Fruit fly (Drosophila melanogaster): ENCODE measurements around the gene Or85f.

DNA sequence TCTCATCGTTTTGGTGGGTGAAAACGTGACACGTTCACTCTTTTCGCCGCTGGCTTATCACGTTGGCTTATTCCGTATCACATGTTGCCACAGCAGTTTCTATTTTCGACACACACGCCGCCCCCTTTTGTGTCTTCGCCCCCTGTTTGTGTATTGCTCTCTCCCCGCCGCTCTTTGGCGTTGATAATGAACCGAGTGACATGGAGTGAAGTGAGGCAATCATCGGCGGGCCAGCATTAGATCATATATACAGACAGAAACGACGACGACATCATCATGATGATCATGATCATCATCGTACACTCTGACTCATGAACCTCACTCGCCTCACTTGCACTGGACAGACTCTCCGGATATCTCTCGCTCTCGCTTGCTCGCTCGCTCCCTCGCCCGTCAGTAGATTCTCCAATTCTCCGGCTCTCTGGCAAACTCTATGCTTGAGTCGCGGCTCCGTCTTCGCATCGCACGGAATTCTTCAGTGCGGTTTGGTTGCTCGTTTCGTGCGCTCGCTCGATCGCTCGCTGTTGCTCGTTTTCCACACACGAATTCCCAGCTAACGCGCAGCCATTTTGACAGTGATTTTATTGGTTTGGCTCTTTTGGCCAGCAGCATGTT is 38.5 kb downstream of the Or85f start:
- TF ChIP-seq h (optimal IDR thresholded peaks at IDR 0.05) (no peak), Sin3A (optimal IDR thresholded peaks at IDR 0.05) (no peak), psq (optimal IDR thresholded peaks at IDR 0.05) (no peak), Myc (optimal IDR thresholded peaks at IDR 0.05) (no peak)
